Worm (Caenorhabditis elegans) whole organism, L4/young adult: ENCODE results near the gene Y16E11A.4.
"Not testable (repeated sequence)": the region's sequence is repeated elsewhere in the genome, so short reads cannot be mapped to it uniquely, and the experiment has no call there.

Experiments used
- W03F9.2 ChIP-seq: fragments of 150-350 bp; optimal IDR thresholded peaks from 2 replicates; lab custom pipeline; 2014; ENCODE audit warnings: missing biosample characterization, missing genetic modification characterization
- dao-5 ChIP-seq: sonication (generic microtip); optimal IDR thresholded peaks from 2 replicates; lab custom pipeline; 2016; ENCODE audit warnings: missing genotype, missing genetic modification characterization, moderate library complexity, missing compliant biosample characterization
- him-1 ChIP-seq: sonication (generic microtip); optimal IDR thresholded peaks from 2 replicates; lab custom pipeline; 2016; ENCODE audit warnings: missing genotype, missing genetic modification reagents, missing genetic modification characterization, missing compliant biosample characterization

The Y16E11A.4 gene

ce11 chrII:2012698-2013097, 25.6 kb downstream of the Y16E11A.4 start, which contains the start of gene F59H6.15:
TSS of gene F59H6.15 (plus strand) at chrII:2012998.
- TF ChIP-seq dao-5 (tag; lab: Kevin White, UChicago) (no peak), him-1 (tag; lab: Kevin White, UChicago) (no peak), W03F9.2 (tag; lab: Kevin White, UChicago) (no peak)

DNA sequence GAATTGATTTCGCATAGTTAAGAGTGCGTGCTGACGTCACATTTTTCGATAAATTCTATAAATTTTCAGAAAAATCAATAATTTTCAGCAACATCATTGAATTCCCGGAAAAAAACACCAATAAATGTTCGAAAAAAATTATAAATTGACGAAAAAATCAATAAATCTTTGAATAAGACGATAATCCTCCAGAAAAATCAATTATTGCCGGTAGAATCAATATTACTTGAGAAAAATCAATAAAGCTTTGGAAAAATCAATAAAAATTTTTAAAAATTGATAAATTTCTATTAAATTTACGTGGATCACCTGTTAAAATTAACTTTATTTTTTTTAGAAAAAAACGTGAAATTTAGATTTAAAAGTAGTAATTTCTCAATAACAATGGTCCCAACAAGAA, 26.8 kb downstream of the Y16E11A.4 start:
- TF ChIP-seq W03F9.2 (tag; lab: Kevin White, UChicago): no peak
- no peak for TF ChIP-seq him-1 (tag; lab: Kevin White, UChicago)

- not testable (repeated sequence) for TF ChIP-seq dao-5, him-1, W03F9.2 (tag; lab: Kevin White, UChicago)
Observed at ce11 chrII:2023514-2023913, 36.4 kb downstream of the Y16E11A.4 start, which contains the start of gene cya-2. TSS of gene cya-2 (minus strand) at chrII:2023614.

DNA sequence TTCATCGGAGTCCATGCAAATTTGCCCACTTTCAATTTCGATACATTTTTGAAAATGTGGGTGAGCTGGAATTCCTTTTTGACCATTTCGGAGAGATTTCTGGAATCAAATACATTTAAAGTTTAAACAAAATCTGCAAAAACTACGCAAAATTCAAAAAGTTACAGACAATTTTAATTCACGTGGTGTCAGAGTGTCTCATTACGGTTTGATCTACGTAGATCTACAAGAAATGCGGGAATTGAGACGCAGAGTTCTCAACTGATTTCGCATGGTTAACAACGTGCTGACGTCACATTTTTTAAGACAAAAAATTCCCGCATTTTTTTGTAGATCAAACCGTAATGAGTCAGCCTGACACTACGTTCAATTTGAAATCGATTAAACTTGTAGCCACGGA, 39.4 kb downstream of the Y16E11A.4 start, which contains the start of gene bath-21:
TSS of gene bath-21 (minus strand) at position 101 of the 400 bp plus-strand sequence.
- no peak for TF ChIP-seq him-1 (tag; lab: Kevin White, UChicago)
- no peak for TF ChIP-seq W03F9.2 (tag; lab: Kevin White, UChicago)
- TF ChIP-seq dao-5 (tag; lab: Kevin White, UChicago): no peak

ce11 chrII:2028712-2029111, 41.6 kb downstream of the Y16E11A.4 start, which contains the start of gene bath-1:
TSS of gene bath-1 (minus strand) at chrII:2028812.
- TF ChIP-seq dao-5 (tag; lab: Kevin White, UChicago) (no peak), him-1 (tag; lab: Kevin White, UChicago) (no peak), W03F9.2 (tag; lab: Kevin White, UChicago) (no peak)

ce11 chrII:2030367-2030766, 43.3 kb downstream of the Y16E11A.4 start, which contains the start of gene bath-3:
TSS of gene bath-3 (minus strand) at chrII:2030467.
- TF ChIP-seq him-1 (tag; lab: Kevin White, UChicago) (no peak), dao-5 (tag; lab: Kevin White, UChicago) (no peak), W03F9.2 (tag; lab: Kevin White, UChicago) (no peak)

DNA sequence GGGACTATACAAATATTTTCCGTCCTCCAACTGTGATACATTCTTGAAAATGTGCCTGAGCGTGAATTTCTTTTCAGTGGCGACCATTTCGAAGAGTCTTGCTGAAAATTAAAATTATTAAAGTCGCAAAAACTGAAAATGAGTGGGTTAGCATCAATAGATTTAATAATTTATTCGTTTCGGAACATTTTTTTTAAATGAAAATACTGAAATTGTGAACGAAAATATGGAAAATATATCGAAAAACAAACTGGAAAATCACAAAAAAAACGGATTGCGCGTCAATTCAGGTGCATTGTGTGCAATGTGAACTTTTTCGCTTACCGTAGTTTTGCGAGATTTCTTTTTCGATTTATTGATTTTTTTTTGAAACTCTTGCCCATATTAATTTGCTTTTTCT, 44.8 kb downstream of the Y16E11A.4 start, which contains the start of gene bath-5:
TSS of gene bath-5 (minus strand) at position 101 of the 400 bp plus-strand sequence.
- TF ChIP-seq W03F9.2 (tag; lab: Kevin White, UChicago): no peak
- no peak for TF ChIP-seq him-1 (tag; lab: Kevin White, UChicago)

DNA sequence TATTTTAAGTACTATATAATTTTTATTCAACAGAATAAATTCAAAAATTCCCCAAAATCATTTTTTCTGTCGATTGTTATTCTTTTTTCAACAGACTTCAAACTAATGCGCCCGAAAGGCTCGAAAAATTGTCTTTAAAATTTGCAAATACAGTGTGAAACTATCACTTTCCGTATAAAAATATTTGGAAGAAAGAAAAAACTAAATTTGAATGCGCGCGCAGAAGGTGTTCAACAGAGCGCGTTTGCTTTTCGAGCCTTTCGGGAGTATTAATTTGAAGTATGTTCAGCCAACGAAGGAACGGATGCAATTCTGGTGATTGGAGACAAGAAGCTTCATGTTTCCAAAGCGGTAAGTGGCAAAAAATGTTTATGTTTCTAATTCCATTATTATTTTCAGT, 45.2 kb downstream of the Y16E11A.4 start, which contains the start of gene btb-4:
TSS of gene btb-4 (plus strand) at position 35 of the 400 bp plus-strand sequence.
- TF ChIP-seq W03F9.2, him-1, dao-5 (tag; lab: Kevin White, UChicago): not testable (repeated sequence)

DNA sequence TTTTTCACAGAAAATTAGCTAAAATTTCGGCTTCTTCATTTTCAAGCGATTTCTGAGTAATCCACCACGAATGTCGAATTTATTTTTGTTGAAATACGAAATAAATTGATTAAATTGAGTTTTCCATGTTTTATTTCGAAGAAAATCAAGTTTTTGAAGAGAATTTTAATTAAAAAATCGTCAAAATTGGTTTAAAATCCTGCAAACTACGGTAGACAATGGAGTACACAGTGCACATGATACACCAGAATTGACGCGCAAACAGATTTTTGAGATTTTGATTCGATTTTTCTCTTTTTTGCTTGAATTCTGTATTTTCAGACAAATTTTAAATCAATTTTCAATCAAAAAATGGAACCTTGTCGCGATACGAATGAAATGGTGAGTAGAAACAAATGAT, 46.2 kb downstream of the Y16E11A.4 start, which contains the start of gene F59H6.14:
TSS of gene F59H6.14 (plus strand) at position 301 of the 400 bp plus-strand sequence.
- TF ChIP-seq W03F9.2 (tag; lab: Kevin White, UChicago) (no peak), dao-5 (tag; lab: Kevin White, UChicago) (no peak), him-1 (tag; lab: Kevin White, UChicago) (no peak)
